Fruit fly (Drosophila melanogaster): ENCODE measurements around the gene CG9286.
A peak's percentile ranks its signal among the peaks of the same experiment; 100 is the strongest.

dm6 chr3R:13812736-13813250, 32.0 kb downstream of the CG9286 start, which contains the start of the genes tal-1A, tal-2A, tal-3A and tal-AA:
- TF ChIP-seq Dll (optimal IDR thresholded peaks at IDR 0.05): peak; percentile 94
- no peak for TF ChIP-seq psq (optimal IDR thresholded peaks at IDR 0.05)
- TF ChIP-seq CG8478 (optimal IDR thresholded peaks at IDR 0.05): peak; percentile 11
- no peak for TF ChIP-seq usp (GFP tag; optimal IDR thresholded peaks at IDR 0.05)
